Fruit fly (Drosophila melanogaster): ENCODE measurements around the gene peg.
A peak's percentile ranks its signal among the peaks of the same experiment; 100 is the strongest.

The peg gene

DNA sequence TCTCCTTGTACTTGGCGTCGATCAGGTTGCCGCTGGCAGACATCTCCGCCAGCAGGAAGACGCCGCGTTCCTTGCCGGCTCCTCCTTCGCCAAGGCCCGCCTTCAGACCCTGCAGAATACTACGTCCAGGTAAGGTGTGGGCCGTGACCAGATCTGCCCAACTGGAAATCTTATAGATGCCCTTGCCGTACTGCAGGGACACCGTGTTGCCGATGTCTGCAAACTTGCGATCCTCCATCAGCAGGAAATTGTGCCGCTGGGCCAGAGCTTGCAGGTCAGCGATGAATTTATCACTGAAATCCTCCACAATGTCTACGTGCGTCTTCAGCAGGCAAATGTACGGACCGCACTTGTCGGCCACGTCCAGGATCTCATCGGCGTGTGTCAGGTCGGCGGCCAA lies 47.3 kb upstream of the peg start:
- TF ChIP-seq CG8119 (GFP tag; IDR thresholded peaks at IDR 0.05) (no peak), CG8632 (GFP tag; optimal IDR thresholded peaks at IDR 0.05) (no peak), Ets21C (GFP tag; optimal IDR thresholded peaks at IDR 0.05) (no peak), Hr39 (GFP tag; optimal IDR thresholded peaks at IDR 0.05) (no peak), Ets96B (tag; optimal IDR thresholded peaks at IDR 0.05) (no peak), dac (GFP tag; optimal IDR thresholded peaks at IDR 0.05) (no peak), CG6792 (GFP tag; optimal IDR thresholded peaks at IDR 0.05) (no peak), CG11902 (GFP tag; optimal IDR thresholded peaks at IDR 0.05) (no peak), Hr38 (GFP tag; optimal IDR thresholded peaks at IDR 0.05) (no peak), CG11762 (GFP tag; optimal IDR thresholded peaks at IDR 0.05; ENCODE audit: insufficient read depth) (no peak), vri (GFP tag; optimal IDR thresholded peaks at IDR 0.05) (no peak), CG6163 (GFP tag; IDR thresholded peaks at IDR 0.05) (no peak)

DNA sequence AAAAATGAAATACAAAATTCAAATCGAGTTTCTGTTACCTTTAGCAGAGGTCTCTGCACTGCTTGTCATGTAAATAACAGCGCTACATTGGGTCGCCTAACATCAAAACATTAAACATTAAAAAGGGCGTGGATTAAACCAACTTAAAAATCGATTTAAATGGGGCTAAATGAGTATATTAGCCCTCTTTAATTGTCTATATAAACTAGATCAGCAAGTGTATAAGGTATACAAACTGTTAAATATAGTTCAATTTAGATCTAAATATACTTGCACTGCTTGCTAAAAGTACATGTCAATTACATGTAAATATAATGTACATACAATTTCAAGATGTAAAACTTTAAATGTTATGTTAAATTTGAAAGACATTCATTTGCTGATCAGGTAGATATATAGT lies 45.8 kb upstream of the peg start:
- TF ChIP-seq CG7368 (GFP tag; optimal IDR thresholded peaks at IDR 0.05) = no peak
- TF ChIP-seq lz (GFP tag; optimal IDR thresholded peaks at IDR 0.05) = no peak
- TF ChIP-seq dsx (GFP tag; optimal IDR thresholded peaks at IDR 0.05; ENCODE audit: poor library complexity, severe bottlenecking) = no peak
- no peak for TF ChIP-seq dac (GFP tag; optimal IDR thresholded peaks at IDR 0.05)

DNA sequence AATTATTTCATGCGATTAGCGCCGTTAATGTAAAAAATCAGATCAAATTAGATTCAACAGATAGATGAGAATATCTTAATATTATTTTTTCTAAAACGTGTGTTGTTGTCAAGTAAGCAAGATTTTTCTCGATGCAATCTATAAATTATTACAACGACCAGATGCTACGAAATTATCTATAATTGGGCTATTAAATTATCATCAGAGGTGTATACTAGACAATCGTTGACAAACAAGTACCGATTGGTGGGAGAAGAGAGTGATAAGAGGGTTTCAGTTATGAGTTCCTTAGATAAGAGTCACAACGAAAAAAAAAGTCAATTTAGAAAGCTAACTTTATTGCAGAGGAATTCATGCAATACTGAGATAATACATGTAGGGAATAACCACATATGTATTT lies 43.6 kb upstream of the peg start:
- TF ChIP-seq vri (GFP tag; optimal IDR thresholded peaks at IDR 0.05) (peak; percentile 65), Sox15 (GFP tag; optimal IDR thresholded peaks at IDR 0.05) (no peak)

DNA sequence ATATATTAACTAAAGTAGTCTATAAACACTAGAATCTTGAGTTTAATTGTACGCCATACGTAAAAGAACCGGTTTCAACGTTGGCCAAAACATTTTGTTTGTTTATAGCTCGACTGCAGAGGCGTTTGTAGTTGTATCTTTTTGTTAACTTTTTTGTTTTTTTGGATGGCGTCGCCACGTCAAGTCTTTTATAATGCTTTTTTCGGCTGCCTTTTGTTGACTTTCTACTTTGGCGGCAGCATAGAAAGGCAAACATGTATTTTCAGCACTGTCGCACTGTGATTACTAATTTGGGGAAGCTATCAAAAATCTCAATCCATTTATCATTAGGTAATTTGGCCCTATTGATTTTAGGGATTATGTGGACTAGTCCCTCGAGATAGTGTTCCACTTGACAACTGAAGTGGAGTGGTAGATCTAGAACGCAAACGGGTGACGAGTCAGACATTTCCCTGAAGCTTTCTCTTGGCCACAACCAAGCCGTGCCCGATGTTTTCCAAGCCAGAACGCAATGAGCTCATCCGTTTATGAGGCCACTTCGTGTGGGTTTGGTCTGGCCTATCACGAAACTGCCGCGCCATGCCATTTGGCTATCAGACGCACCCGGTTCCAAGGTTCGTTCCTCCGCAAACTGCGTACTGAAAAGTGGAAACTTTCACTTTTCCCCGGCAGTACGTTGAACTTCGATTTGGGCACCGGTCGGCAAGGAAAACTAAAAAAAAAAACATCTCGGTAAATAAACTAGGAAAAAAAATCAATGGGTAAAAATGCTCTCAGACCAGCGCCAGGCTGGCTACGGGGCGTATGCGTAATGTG lies 42.7 kb upstream of the peg start:
- no peak for TF ChIP-seq CG16779 (tag; optimal IDR thresholded peaks at IDR 0.05)
- no peak for TF ChIP-seq Hr4 (GFP tag; optimal IDR thresholded peaks at IDR 0.05)
- peak; percentile 46 for TF ChIP-seq Eip78C (GFP tag)
- peak; percentile 12 for TF ChIP-seq Blimp-1 (GFP tag; optimal IDR thresholded peaks at IDR 0.05)
- TF ChIP-seq fkh (GFP tag; optimal IDR thresholded peaks at IDR 0.05) = peak; percentile 71
- 0 out of 2 replicates have a peak, but pooled peaks have one; percentile 32 for TF ChIP-seq CG15336 (GFP tag; IDR thresholded peaks at IDR 0.05)
- peak; percentile 16; the same call in 1 of the 3 replicates for TF ChIP-seq eg (GFP tag; IDR thresholded peaks at IDR 0.05)

DNA sequence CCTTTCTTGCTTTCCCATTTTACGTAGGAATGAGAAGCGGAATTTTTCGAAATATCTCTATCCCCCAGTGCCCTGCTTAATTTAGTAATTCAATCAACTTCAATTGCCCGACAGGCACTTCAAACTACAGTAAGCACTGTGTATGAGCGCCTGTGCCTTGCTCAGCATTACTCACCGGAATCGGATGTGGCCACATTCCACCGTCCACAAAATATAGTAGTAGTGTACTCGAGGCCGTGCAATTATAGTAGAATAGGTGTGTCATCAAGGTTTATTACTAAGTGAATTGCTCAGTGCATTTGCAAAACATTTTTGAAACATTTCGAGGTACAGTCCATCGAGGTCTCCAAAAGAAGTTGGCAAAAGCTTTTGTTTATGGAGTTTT lies 41.7 kb upstream of the peg start:
- peak; percentile 14 for TF ChIP-seq Hr4 (GFP tag; optimal IDR thresholded peaks at IDR 0.05)
- TF ChIP-seq Eip78C (GFP tag) = peak; percentile 39
- TF ChIP-seq CG6276 (GFP tag; optimal IDR thresholded peaks at IDR 0.05) = peak; percentile 2
- no peak for TF ChIP-seq ss (GFP tag; optimal IDR thresholded peaks at IDR 0.05)
- TF ChIP-seq salr (GFP tag; optimal IDR thresholded peaks at IDR 0.05) = no peak
- peak; percentile 50 for TF ChIP-seq CG8319 (GFP tag; optimal IDR thresholded peaks at IDR 0.05)
- peak; percentile 55; the same call in 1 of the 3 replicates for TF ChIP-seq eg (GFP tag; IDR thresholded peaks at IDR 0.05)
- TF ChIP-seq CG6854 (GFP tag; optimal IDR thresholded peaks at IDR 0.05) = no peak

DNA sequence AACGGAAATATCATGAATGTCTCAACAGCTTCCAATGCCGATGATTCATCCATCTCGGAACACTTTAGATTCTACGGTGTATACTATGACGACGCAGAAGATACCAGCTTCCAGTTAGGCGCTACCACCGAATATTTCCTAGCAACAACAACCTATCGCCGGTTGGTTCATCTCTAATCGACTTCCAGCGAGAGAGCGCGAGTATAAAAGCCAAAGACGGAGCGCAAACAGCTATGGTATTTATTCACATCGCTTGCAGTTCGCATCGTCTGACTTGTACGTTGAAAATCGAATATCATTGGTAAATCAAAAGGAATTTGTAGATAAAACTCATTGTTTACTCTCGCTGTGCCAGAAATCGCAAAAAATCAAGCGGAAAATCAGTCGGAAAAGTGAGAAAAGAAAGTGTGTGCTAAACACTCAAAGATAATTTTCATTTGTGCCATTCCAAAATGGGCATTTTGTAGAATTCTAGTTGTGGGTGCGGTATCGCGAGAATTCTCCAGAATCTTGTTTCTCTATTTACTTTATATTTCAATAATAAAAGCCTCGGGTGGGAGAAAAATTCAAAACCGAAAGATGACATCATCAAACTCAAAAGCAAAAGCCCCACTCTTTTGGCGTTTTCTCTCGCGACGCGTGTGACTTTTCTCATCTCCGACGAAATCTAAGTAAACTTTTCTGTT lies 41.2 kb upstream of the peg start, which contains the start of gene AnxB9:
AnxB9 (plus strand) TSS at position 232 of the 686 bp plus-strand sequence.
- peak; percentile 83 for TF ChIP-seq fkh (GFP tag; optimal IDR thresholded peaks at IDR 0.05)
- peak; percentile 61 for TF ChIP-seq CG9139 (GFP tag; optimal IDR thresholded peaks at IDR 0.05)
- TF ChIP-seq Hr4 (GFP tag; optimal IDR thresholded peaks at IDR 0.05) = no peak
- TF ChIP-seq CG4318 (GFP tag; optimal IDR thresholded peaks at IDR 0.05) = no peak
- no peak for TF ChIP-seq Lpt (GFP tag; optimal IDR thresholded peaks at IDR 0.05)
- no peak; the same call in 1 of the 2 replicates for TF ChIP-seq CG11294 (GFP tag; IDR thresholded peaks at IDR 0.05)
- TF ChIP-seq CG6163 (GFP tag; IDR thresholded peaks at IDR 0.05) = peak; percentile 44; the same call in 2 of the 3 replicates
- TF ChIP-seq Hr39 (GFP tag; optimal IDR thresholded peaks at IDR 0.05) = no peak
- no peak for TF ChIP-seq Sox102F (GFP tag; optimal IDR thresholded peaks at IDR 0.05)
- TF ChIP-seq CG11762 (GFP tag; optimal IDR thresholded peaks at IDR 0.05; ENCODE audit: insufficient read depth) = no peak
- peak; percentile 80 for TF ChIP-seq vri (GFP tag; optimal IDR thresholded peaks at IDR 0.05)
- no peak for TF ChIP-seq CG31627 (GFP tag; optimal IDR thresholded peaks at IDR 0.05)
- TF ChIP-seq CG8632 (GFP tag; optimal IDR thresholded peaks at IDR 0.05) = peak; percentile 10
- TF ChIP-seq ss (GFP tag; optimal IDR thresholded peaks at IDR 0.05) = peak; percentile 24 to 58
- no peak for TF ChIP-seq cyc (GFP tag; optimal IDR thresholded peaks at IDR 0.05)
- TF ChIP-seq CG10631 (GFP tag; optimal IDR thresholded peaks at IDR 0.05) = no peak
- TF ChIP-seq CG7368 (GFP tag; optimal IDR thresholded peaks at IDR 0.05) = peak; percentile 6
- no peak for TF ChIP-seq Blimp-1 (GFP tag; optimal IDR thresholded peaks at IDR 0.05)
- TF ChIP-seq Eip78C (GFP tag) = peak; percentile 84
- no peak for TF ChIP-seq pdm3 (GFP tag; optimal IDR thresholded peaks at IDR 0.05)
- TF ChIP-seq CG6808 (GFP tag; optimal IDR thresholded peaks at IDR 0.05) = peak; percentile 10

Measured in whole organism, prepupa.